Worm (Caenorhabditis elegans) whole organism, L1 larva: ENCODE results near the gene F31F4.17.

Experiments
- C16A3.4 ChIP-seq: fragments of 150-350 bp; optimal IDR thresholded peaks from 2 replicates; lab custom pipeline; 2014; ENCODE audit warnings: missing biosample characterization, missing genetic modification characterization
- aha-1 ChIP-seq: fragments of 150-350 bp; optimal IDR thresholded peaks from 2 replicates; lab custom pipeline; 2014; ENCODE audit warnings: missing biosample characterization, missing genetic modification characterization
- alr-1 ChIP-seq: fragments of 200-800 bp; sonication (Bioruptor generic); optimal IDR thresholded peaks from 2 replicates; lab custom pipeline; 2018; ENCODE audit warnings: borderline replicate concordance, mild to moderate bottlenecking, missing genetic modification characterization, missing compliant biosample characterization
- aly-2 ChIP-seq: fragments of 150-350 bp; optimal IDR thresholded peaks from 2 replicates; lab custom pipeline; 2014; ENCODE audit warnings: missing biosample characterization, missing genetic modification characterization
- ama-1 ChIP-seq: fragments of 150-350 bp; optimal IDR thresholded peaks from 2 replicates; lab custom pipeline; 2014
- ceh-8 ChIP-seq: fragments of 200-800 bp; sonication (Bioruptor generic); optimal IDR thresholded peaks from 2 replicates; lab custom pipeline; 2018; ENCODE audit warnings: mild to moderate bottlenecking, missing genetic modification characterization, moderate library complexity, missing compliant biosample characterization
- ceh-88 ChIP-seq: fragments of 200-800 bp; sonication (Bioruptor generic); IDR thresholded peaks from 2 replicates; pipeline ENCODE4 v1.3.6; 2022; ENCODE audit warnings: missing genetic modification characterization, missing compliant biosample characterization
- ceh-90 ChIP-seq: sonication (generic microtip); optimal IDR thresholded peaks from 2 replicates; lab custom pipeline; 2016; ENCODE audit warnings: missing genetic modification characterization, missing compliant biosample characterization
- dpl-1 ChIP-seq, 3 experiments: fragments of 150-350 bp in 2 of 3; sonication (generic microtip) in 1 of 3; optimal IDR thresholded peaks; 2 replicates each; lab custom pipeline; 2014 to 2017; ENCODE audit warnings: missing biosample characterization in 3 of 3, missing genetic modification characterization in 3 of 3, missing genetic modification reagents in 3 of 3
- efl-3 ChIP-seq: fragments of 200-800 bp; sonication (Bioruptor generic); optimal IDR thresholded peaks from 2 replicates; lab custom pipeline; 2018; ENCODE audit warnings: mild to moderate bottlenecking, missing genetic modification characterization, missing compliant biosample characterization
- egl-13 ChIP-seq: sonication (generic microtip); optimal IDR thresholded peaks from 2 replicates; lab custom pipeline; 2016; ENCODE audit warnings: missing genotype, missing genetic modification reagents, missing genetic modification characterization, missing compliant biosample characterization
- egl-27 ChIP-seq, 2 experiments: fragments of 150-350 bp in 1 of 2; sonication (generic microtip); optimal IDR thresholded peaks; 3 replicates each; lab custom pipeline; 2017 to 2018; ENCODE audit warnings: missing biosample characterization in 2 of 2, missing genetic modification characterization in 2 of 2, missing genetic modification reagents in 2 of 2
- fkh-10 ChIP-seq: sonication (generic microtip); optimal IDR thresholded peaks from 2 replicates; lab custom pipeline; 2017; ENCODE audit warnings: missing biosample characterization, missing genetic modification reagents, missing genetic modification characterization
- fkh-8 ChIP-seq: sonication (generic microtip); optimal IDR thresholded peaks from 2 replicates; lab custom pipeline; 2016; ENCODE audit warnings: mild to moderate bottlenecking, missing genetic modification characterization, missing compliant biosample characterization
- fos-1 ChIP-seq: fragments of 150-350 bp; optimal IDR thresholded peaks from 2 replicates; lab custom pipeline; 2014; ENCODE audit warnings: missing biosample characterization, missing genetic modification characterization
- isw-1 ChIP-seq: fragments of 200-800 bp; sonication (Bioruptor generic); IDR thresholded peaks from 2 replicates; pipeline ENCODE4 v1.3.6; 2022; ENCODE audit warnings: missing genetic modification characterization, missing compliant biosample characterization
- lin-14 ChIP-seq: fragments of 200-800 bp; sonication (Bioruptor generic); optimal IDR thresholded peaks from 2 replicates; lab custom pipeline; 2018; ENCODE audit warnings: mild to moderate bottlenecking, missing genetic modification characterization, moderate library complexity, missing compliant biosample characterization
- lin-35 ChIP-seq, 2 experiments: fragments of 150-350 bp; optimal IDR thresholded peaks; 2 replicates each; lab custom pipeline; 2014; ENCODE audit warnings: missing biosample characterization in 2 of 2, missing genetic modification characterization in 2 of 2, missing genetic modification reagents in 2 of 2
- lir-3 ChIP-seq: sonication (generic microtip); optimal IDR thresholded peaks from 2 replicates; lab custom pipeline; 2016; ENCODE audit warnings: mild to moderate bottlenecking, missing genetic modification characterization, moderate library complexity, missing compliant biosample characterization; ENCODE audit not compliant: poor library complexity
- lsy-2 ChIP-seq, 2 experiments: fragments of 150-350 bp; optimal IDR thresholded peaks; 2 replicates each; lab custom pipeline; 2014; ENCODE audit warnings: missing biosample characterization in 2 of 2, missing genetic modification characterization in 2 of 2
- mdl-1 ChIP-seq, 2 experiments: fragments of 150-350 bp; optimal IDR thresholded peaks; 2 replicates each; lab custom pipeline; 2014 to 2017; ENCODE audit warnings: missing biosample characterization in 2 of 2, missing genetic modification characterization in 2 of 2, inconsistent platforms in 1 of 2
- mef-2 ChIP-seq: fragments of 150-350 bp; optimal IDR thresholded peaks from 2 replicates; lab custom pipeline; 2014; ENCODE audit warnings: missing biosample characterization, missing genetic modification characterization
- mep-1 ChIP-seq: fragments of 150-350 bp; optimal IDR thresholded peaks from 2 replicates; lab custom pipeline; 2014; ENCODE audit warnings: missing biosample characterization, missing genetic modification characterization
- nhr-12 ChIP-seq: sonication (generic microtip); optimal IDR thresholded peaks from 2 replicates; lab custom pipeline; 2017; ENCODE audit warnings: missing biosample characterization, missing genetic modification characterization
- nhr-71 ChIP-seq: sonication (generic microtip); optimal IDR thresholded peaks from 2 replicates; lab custom pipeline; 2016; ENCODE audit warnings: mild to moderate bottlenecking, missing genetic modification characterization, moderate library complexity, missing compliant biosample characterization
- nhr-77 ChIP-seq: fragments of 150-350 bp; optimal IDR thresholded peaks from 2 replicates; lab custom pipeline; 2014; ENCODE audit warnings: missing biosample characterization, missing genetic modification characterization
- nhr-90 ChIP-seq: sonication (generic microtip); optimal IDR thresholded peaks from 2 replicates; lab custom pipeline; 2016; ENCODE audit warnings: mild to moderate bottlenecking, missing genetic modification characterization, missing compliant biosample characterization; ENCODE audit not compliant: poor library complexity
- pag-3 ChIP-seq: sonication (generic microtip); optimal IDR thresholded peaks from 2 replicates; lab custom pipeline; 2017; ENCODE audit warnings: missing genetic modification characterization, mild to moderate bottlenecking, missing compliant biosample characterization, antibody characterized with exemption, borderline replicate concordance; ENCODE audit not compliant: insufficient read depth
- pax-3 ChIP-seq: fragments of 200-800 bp; sonication (Bioruptor generic); optimal IDR thresholded peaks from 2 replicates; lab custom pipeline; 2018; ENCODE audit warnings: mild to moderate bottlenecking, missing genetic modification characterization, moderate library complexity, missing compliant biosample characterization
- pqm-1 ChIP-seq: sonication (generic microtip); optimal IDR thresholded peaks from 3 replicates; lab custom pipeline; 2017; ENCODE audit warnings: missing biosample characterization, missing genetic modification characterization
- rnt-1 ChIP-seq: sonication (generic microtip); optimal IDR thresholded peaks from 2 replicates; lab custom pipeline; 2016; ENCODE audit warnings: mild to moderate bottlenecking, missing genetic modification characterization, moderate library complexity, missing compliant biosample characterization
- skn-1 ChIP-seq: fragments of 150-350 bp; optimal IDR thresholded peaks from 2 replicates; lab custom pipeline; 2014; ENCODE audit warnings: missing biosample characterization, missing genetic modification characterization
- snu-23 ChIP-seq: sonication (generic microtip); optimal IDR thresholded peaks from 2 replicates; lab custom pipeline; 2016; ENCODE audit warnings: missing genetic modification characterization, missing compliant biosample characterization
- sptf-1 ChIP-seq: fragments of 150-350 bp; optimal IDR thresholded peaks from 2 replicates; lab custom pipeline; 2014; ENCODE audit warnings: missing biosample characterization, missing genetic modification characterization
- swsn-7 ChIP-seq: sonication (generic microtip); optimal IDR thresholded peaks from 2 replicates; lab custom pipeline; 2016; ENCODE audit warnings: missing genetic modification characterization, missing compliant biosample characterization
- tbx-2 ChIP-seq: sonication (generic microtip); optimal IDR thresholded peaks from 2 replicates; lab custom pipeline; 2016; ENCODE audit warnings: missing genetic modification characterization, missing compliant biosample characterization
- unc-130 ChIP-seq: fragments of 150-350 bp; optimal IDR thresholded peaks from 2 replicates; lab custom pipeline; 2017; ENCODE audit warnings: missing biosample characterization, missing genetic modification characterization, inconsistent platforms
- unc-30 ChIP-seq: sonication (generic microtip); optimal IDR thresholded peaks from 2 replicates; lab custom pipeline; 2017; ENCODE audit warnings: missing biosample characterization, missing genetic modification characterization
- unc-62 ChIP-seq: fragments of 150-350 bp; optimal IDR thresholded peaks from 2 replicates; lab custom pipeline; 2014; ENCODE audit warnings: missing biosample characterization, missing genetic modification reagents, missing genetic modification characterization
- unc-98 ChIP-seq: fragments of 200-800 bp; sonication (Bioruptor generic); IDR thresholded peaks from 2 replicates; pipeline ENCODE4 v1.3.6; 2022; ENCODE audit warnings: missing genetic modification characterization, missing compliant biosample characterization
- vab-15 ChIP-seq: sonication (generic microtip); optimal IDR thresholded peaks from 2 replicates; lab custom pipeline; 2017; ENCODE audit warnings: missing genotype, mild to moderate bottlenecking, missing genetic modification characterization, missing compliant biosample characterization
- zip-4 ChIP-seq: fragments of 200-800 bp; sonication (Bioruptor generic); optimal IDR thresholded peaks from 2 replicates; lab custom pipeline; 2018; ENCODE audit warnings: mild to moderate bottlenecking, missing genetic modification characterization, moderate library complexity, missing compliant biosample characterization
- ztf-4 ChIP-seq: fragments of 150-350 bp; optimal IDR thresholded peaks from 2 replicates; lab custom pipeline; 2014; ENCODE audit warnings: missing biosample characterization, missing genetic modification characterization

The F31F4.17 gene

ce11 chrV:699489-700129 is 39.5 kb upstream of the F31F4.17 start, which contains the start of the genes ugt-29 and srx-5:
ugt-29 (minus strand) TSS chrV:699589.
srx-5 (plus strand) TSS chrV:700079.
- TF ChIP-seq lin-14 (no peak), skn-1 (tag; lab: Kevin White, UChicago) (no peak), lsy-2 (tag; optimal IDR thresholded peaks at IDR 0.05; lab: Kevin White, UChicago) (no peak), pax-3 (tag; lab: Kevin White, UChicago) (no peak)
- TF ChIP-seq, all 84 proteins: peak for 0

ce11 chrV:699051-699450 is 38.9 kb upstream of the F31F4.17 start:
- TF ChIP-seq ztf-4 (tag; lab: Kevin White, UChicago) (no peak), nhr-71 (tag; lab: Kevin White, UChicago) (no peak), pag-3 (tag; lab: Kevin White, UChicago) (no peak), egl-13 (tag; lab: Kevin White, UChicago) (no peak), pqm-1 (tag; lab: Kevin White, UChicago) (no peak), C16A3.4 (tag; lab: Kevin White, UChicago) (no peak), unc-130 (tag; lab: Kevin White, UChicago) (no peak), snu-23 (GFP tag; lab: Kevin White, UChicago) (no peak), zip-4 (GFP tag; lab: Kevin White, UChicago) (no peak), ama-1 (lab: Kevin White, UChicago) (no peak), aha-1 (tag; lab: Kevin White, UChicago) (no peak), mdl-1 (tag; optimal IDR thresholded peaks at IDR 0.05; lab: Kevin White, UChicago) (no peak), efl-3 (GFP tag; lab: Kevin White, UChicago) (no peak), fkh-10 (GFP tag; lab: Kevin White, UChicago) (no peak), lir-3 (tag; lab: Kevin White, UChicago) (no peak), mep-1 (tag; lab: Kevin White, UChicago) (no peak), mef-2 (no peak), lin-35 (GFP tag; optimal IDR thresholded peaks at IDR 0.05; lab: Kevin White, UChicago) (no peak)
- TF ChIP-seq, all 84 proteins: peak for 0

- no peak for TF ChIP-seq mep-1 (tag; lab: Kevin White, UChicago)
- no peak for TF ChIP-seq fkh-10 (GFP tag; lab: Kevin White, UChicago)
- no peak for TF ChIP-seq ceh-88 (GFP tag; lab: Robert Waterston, UW)
- no peak for TF ChIP-seq nhr-77
- no peak for TF ChIP-seq pag-3 (tag; lab: Kevin White, UChicago)
- no peak for TF ChIP-seq aly-2 (tag; lab: Kevin White, UChicago)
- TF ChIP-seq fkh-8 (tag; lab: Kevin White, UChicago) = no peak
- TF ChIP-seq skn-1 (tag; lab: Kevin White, UChicago) = no peak
- no peak for TF ChIP-seq rnt-1
- no peak for TF ChIP-seq nhr-90
- TF ChIP-seq pqm-1 (tag; lab: Kevin White, UChicago) = no peak
- no peak for TF ChIP-seq alr-1 (tag; lab: Kevin White, UChicago)
- no peak for TF ChIP-seq isw-1 (GFP tag; lab: Robert Waterston, UW)
- no peak for TF ChIP-seq lin-14
- TF ChIP-seq C16A3.4 (tag; lab: Kevin White, UChicago) = no peak
- no peak for TF ChIP-seq unc-62 (GFP tag; lab: Kevin White, UChicago)
- TF ChIP-seq sptf-1 (tag; lab: Kevin White, UChicago) = no peak
- TF ChIP-seq zip-4 (GFP tag; lab: Kevin White, UChicago) = no peak
- TF ChIP-seq tbx-2 (tag; lab: Kevin White, UChicago) = no peak
- no peak for TF ChIP-seq egl-27 (tag; optimal IDR thresholded peaks at IDR 0.05; lab: Kevin White, UChicago)
Measured at ce11 chrV:695914-696313, 35.8 kb upstream of the F31F4.17 start, which contains the start of gene srj-52. srj-52 (minus strand) TSS chrV:696014.

- TF ChIP-seq unc-98 (GFP tag; lab: Robert Waterston, UW) = no peak
- TF ChIP-seq unc-30 (tag; lab: Kevin White, UChicago) = no peak
- no peak for TF ChIP-seq nhr-12
- TF ChIP-seq pqm-1 (tag; lab: Kevin White, UChicago) = no peak
- TF ChIP-seq aha-1 (tag; lab: Kevin White, UChicago) = no peak
- no peak for TF ChIP-seq pax-3 (tag; lab: Kevin White, UChicago)
- TF ChIP-seq ama-1 (lab: Kevin White, UChicago) = no peak
- TF ChIP-seq swsn-7 (tag; lab: Kevin White, UChicago) = no peak
- TF ChIP-seq zip-4 (GFP tag; lab: Kevin White, UChicago) = no peak
- no peak for TF ChIP-seq vab-15 (tag; lab: Kevin White, UChicago)
- TF ChIP-seq aly-2 (tag; lab: Kevin White, UChicago) = no peak
- TF ChIP-seq ceh-8 (GFP tag; lab: Kevin White, UChicago) = no peak
- TF ChIP-seq fos-1 (tag; lab: Kevin White, UChicago) = no peak
- TF ChIP-seq ceh-90 (tag; lab: Kevin White, UChicago) = no peak
- TF ChIP-seq dpl-1 (GFP tag; optimal IDR thresholded peaks at IDR 0.05; lab: Kevin White, UChicago) = no peak
- TF ChIP-seq lir-3 (tag; lab: Kevin White, UChicago) = no peak
Measured at ce11 chrV:694625-695024, 34.5 kb upstream of the F31F4.17 start, which contains the start of gene srj-53. srj-53 (minus strand) TSS chrV:694725.
